Worm (Caenorhabditis elegans): Measurements from ENCODE around the gene srlf-17.

- TF ChIP-seq ces-1 (GFP tag; optimal IDR thresholded peaks at IDR 0.05) (no peak), elt-1 (tag; optimal IDR thresholded peaks at IDR 0.05; ENCODE audit: borderline replicate concordance, insufficient read depth) (no peak), cnd-1 (tag; optimal IDR thresholded peaks at IDR 0.05) (no peak), nhr-237 (tag; optimal IDR thresholded peaks at IDR 0.05) (no peak), ztf-11 (tag; optimal IDR thresholded peaks at IDR 0.05) (no peak), unc-62 (GFP tag; optimal IDR thresholded peaks at IDR 0.05) (no peak), nhr-12 (tag; optimal IDR thresholded peaks at IDR 0.05) (no peak), snpc-4 (tag; optimal IDR thresholded peaks at IDR 0.05) (no peak), elt-3 (tag; optimal IDR thresholded peaks at IDR 0.05) (no peak), nhr-2 (tag; optimal IDR thresholded peaks at IDR 0.05) (no peak)
These were observed 20.4 kb downstream of the srlf-17 start, which contains the start of gene let-70 for ce11 chrIV:11082153-11082552.

Measured in whole organism, mixed stage, embryonic.